Fruit fly (Drosophila melanogaster) whole organism, embryonic: Measurements from ENCODE around the gene Gem2.

Source experiments
- Bdp1 ChIP-seq: fragments of 200-800 bp; sonication (Bioruptor generic); optimal IDR thresholded peaks from 3 replicates; lab custom pipeline; 2016; ENCODE audit warnings: missing biosample characterization, missing genetic modification characterization
- Blimp-1 ChIP-seq: fragments of 200-800 bp; sonication (Bioruptor generic); optimal IDR thresholded peaks from 3 replicates; lab custom pipeline; 2018; ENCODE audit warnings: missing biosample characterization, missing genetic modification characterization, mild to moderate bottlenecking, moderate library complexity, missing genetic modification reagents
- CG10321 ChIP-seq: fragments of 200-800 bp; sonication (Bioruptor generic); IDR thresholded peaks from 2 replicates; pipeline ENCODE4 v1.3.6; 2022; ENCODE audit warnings: missing biosample characterization, missing genetic modification characterization
- CG10462 ChIP-seq: fragments of 200-800 bp; sonication (Bioruptor generic); optimal IDR thresholded peaks from 2 replicates; lab custom pipeline; 2016; ENCODE audit warnings: missing biosample characterization, missing genetic modification characterization
- CG10654 ChIP-seq: fragments of 200-800 bp; sonication (Bioruptor generic); optimal IDR thresholded peaks from 2 replicates; lab custom pipeline; 2016; ENCODE audit warnings: missing biosample characterization, missing genetic modification characterization
- CG11085 ChIP-seq: fragments of 200-800 bp; sonication (Bioruptor generic); IDR thresholded peaks from 2 replicates; pipeline ENCODE4 v1.3.6; 2022; ENCODE audit warnings: missing biosample characterization, missing genetic modification characterization
- CG11504 ChIP-seq: fragments of 200-800 bp; sonication (Bioruptor generic); optimal IDR thresholded peaks from 3 replicates; lab custom pipeline; 2019; ENCODE audit warnings: missing biosample characterization, mild to moderate bottlenecking, missing genetic modification characterization, moderate library complexity
- CG1233 ChIP-seq: fragments of 200-800 bp; sonication (Bioruptor generic); optimal IDR thresholded peaks from 4 replicates; lab custom pipeline; 2018; ENCODE audit warnings: missing biosample characterization, mild to moderate bottlenecking, missing genetic modification characterization
- CG14860 ChIP-seq: fragments of 200-800 bp; sonication (Bioruptor generic); IDR thresholded peaks from 3 replicates; pipeline ENCODE4 v1.3.6; 2022; ENCODE audit warnings: missing biosample characterization, missing genetic modification characterization; ENCODE audit not compliant: partially characterized antibody
- CG15514 ChIP-seq: fragments of 200-800 bp; sonication (Bioruptor generic); optimal IDR thresholded peaks from 3 replicates; lab custom pipeline; 2017; ENCODE audit warnings: missing biosample characterization, missing genetic modification characterization, mild to moderate bottlenecking, moderate library complexity, missing genetic modification reagents
- CG2875 ChIP-seq: fragments of 200-800 bp; sonication (Bioruptor generic); optimal IDR thresholded peaks from 2 replicates; lab custom pipeline; 2017; ENCODE audit warnings: missing biosample characterization, mild to moderate bottlenecking, missing genetic modification characterization, missing genetic modification reagents
- CG31224 ChIP-seq: fragments of 200-800 bp; sonication (Bioruptor generic); IDR thresholded peaks from 2 replicates; pipeline ENCODE4 v1.3.6; 2022; ENCODE audit warnings: missing biosample characterization, missing genetic modification characterization
- CG4360 ChIP-seq: fragments of 200-800 bp; sonication (Bioruptor generic); IDR thresholded peaks from 2 replicates; pipeline ENCODE4 v1.3.6; 2022; ENCODE audit warnings: missing biosample characterization, missing genetic modification characterization
- CG7839 ChIP-seq: fragments of 200-800 bp; sonication (Bioruptor generic); optimal IDR thresholded peaks from 3 replicates; lab custom pipeline; 2018; ENCODE audit warnings: missing biosample characterization, mild to moderate bottlenecking, missing genetic modification characterization, moderate library complexity
- CG8359 ChIP-seq: fragments of 200-800 bp; sonication (Bioruptor generic); optimal IDR thresholded peaks from 2 replicates; lab custom pipeline; 2017; ENCODE audit warnings: missing biosample characterization, mild to moderate bottlenecking, missing genetic modification characterization, borderline replicate concordance
- CG8924 ChIP-seq: fragments of 200-800 bp; optimal IDR thresholded peaks from 3 replicates; lab custom pipeline; 2019; ENCODE audit warnings: missing biosample characterization, mild to moderate bottlenecking, missing genetic modification characterization, moderate library complexity
- CG9437 ChIP-seq: fragments of 200-800 bp; sonication (Bioruptor generic); optimal IDR thresholded peaks from 2 replicates; lab custom pipeline; 2018; ENCODE audit warnings: missing biosample characterization, mild to moderate bottlenecking, missing genetic modification characterization
- Chrac-16 ChIP-seq: fragments of 200-800 bp; sonication (Bioruptor generic); optimal IDR thresholded peaks from 3 replicates; lab custom pipeline; 2016; ENCODE audit warnings: missing biosample characterization, missing genetic modification characterization
- CkIIα-i1 ChIP-seq: fragments of 200-800 bp; sonication (Bioruptor generic); IDR thresholded peaks from 2 replicates; pipeline ENCODE4 v1.3.6; 2022; ENCODE audit warnings: missing biosample characterization, missing genetic modification characterization
- CrebB ChIP-seq: fragments of 200-800 bp; sonication (Bioruptor generic); optimal IDR thresholded peaks from 3 replicates; lab custom pipeline; 2018; ENCODE audit warnings: missing biosample characterization, mild to moderate bottlenecking, missing genetic modification characterization
- D19A ChIP-seq: fragments of 200-800 bp; optimal IDR thresholded peaks from 3 replicates; lab custom pipeline; 2019; ENCODE audit warnings: missing biosample characterization, mild to moderate bottlenecking, missing genetic modification characterization, moderate library complexity
- Dip2 ChIP-seq: fragments of 200-800 bp; sonication (Bioruptor generic); IDR thresholded peaks from 2 replicates; pipeline ENCODE4 v1.3.6; 2022; ENCODE audit warnings: missing biosample characterization, missing genetic modification characterization
- Dp ChIP-seq: fragments of 200-800 bp; sonication (Bioruptor generic); optimal IDR thresholded peaks from 2 replicates; lab custom pipeline; 2018; ENCODE audit warnings: missing biosample characterization, mild to moderate bottlenecking, missing genetic modification characterization, moderate library complexity
- Drgx ChIP-seq: fragments of 200-800 bp; sonication (Bioruptor generic); IDR thresholded peaks from 2 replicates; pipeline ENCODE4 v1.3.6; 2022; ENCODE audit warnings: missing biosample characterization, missing genetic modification characterization
- Ets97D ChIP-seq: fragments of 200-800 bp; sonication (Bioruptor generic); optimal IDR thresholded peaks from 3 replicates; lab custom pipeline; 2016; ENCODE audit warnings: missing biosample characterization, missing genetic modification characterization
- HLH3B ChIP-seq: fragments of 200-800 bp; sonication (Bioruptor generic); IDR thresholded peaks from 2 replicates; pipeline ENCODE4 v1.3.6; 2022; ENCODE audit warnings: missing biosample characterization, missing genetic modification characterization
- Hey ChIP-seq: fragments of 200-800 bp; sonication (Bioruptor generic); optimal IDR thresholded peaks from 3 replicates; lab custom pipeline; 2018; ENCODE audit warnings: missing biosample characterization, mild to moderate bottlenecking, missing genetic modification characterization
- MTF-1 ChIP-seq: fragments of 200-800 bp; sonication (Bioruptor generic); optimal IDR thresholded peaks from 2 replicates; lab custom pipeline; 2018; ENCODE audit warnings: missing biosample characterization, mild to moderate bottlenecking, missing genetic modification characterization, borderline replicate concordance
- Side ChIP-seq: fragments of 200-800 bp; sonication (Bioruptor generic); optimal IDR thresholded peaks from 2 replicates; lab custom pipeline; 2016; ENCODE audit warnings: missing biosample characterization, missing genetic modification characterization
- Sox100B ChIP-seq: fragments of 200-800 bp; sonication (Bioruptor generic); optimal IDR thresholded peaks from 3 replicates; lab custom pipeline; 2018; ENCODE audit warnings: missing biosample characterization, mild to moderate bottlenecking, missing genetic modification characterization
- Sox102F ChIP-seq: fragments of 200-800 bp; sonication (Bioruptor generic); optimal IDR thresholded peaks from 2 replicates; lab custom pipeline; 2018; ENCODE audit warnings: missing biosample characterization, mild to moderate bottlenecking, missing genetic modification characterization, moderate library complexity
- Sry-δ ChIP-seq: fragments of 200-800 bp; sonication (Bioruptor generic); optimal IDR thresholded peaks from 2 replicates; lab custom pipeline; 2016; ENCODE audit warnings: missing biosample characterization, missing genetic modification characterization
- TFAM ChIP-seq: fragments of 200-800 bp; sonication (Bioruptor generic); optimal IDR thresholded peaks from 2 replicates; lab custom pipeline; 2017; ENCODE audit warnings: missing biosample characterization, missing genetic modification characterization, inconsistent platforms
- Trl ChIP-seq, 3 experiments: fragments of >200 bp in 2 of 3; fragments of 200-800 bp in 1 of 3; sonication (Bioruptor generic) in 1 of 3; optimal IDR thresholded peaks; 2 replicates in 1 of 3; 3 replicates in 2 of 3; lab custom pipeline; 2016 to 2017; ENCODE audit warnings: missing biosample characterization in 1 of 3, missing genetic modification characterization in 1 of 3
- bcd ChIP-seq: fragments of 200-800 bp; sonication (Bioruptor generic); optimal IDR thresholded peaks from 2 replicates; lab custom pipeline; 2017; ENCODE audit warnings: missing biosample characterization, mild to moderate bottlenecking, missing genetic modification characterization
- cg ChIP-seq: fragments of 200-800 bp; sonication (Bioruptor generic); optimal IDR thresholded peaks from 3 replicates; lab custom pipeline; 2019; ENCODE audit warnings: missing biosample characterization, mild to moderate bottlenecking, missing genetic modification characterization, moderate library complexity
- crol ChIP-seq: fragments of 200-800 bp; sonication (Bioruptor generic); IDR thresholded peaks from 2 replicates; pipeline ENCODE4 v1.3.6; 2022; ENCODE audit warnings: missing biosample characterization, missing genetic modification characterization
- dati ChIP-seq: fragments of 200-800 bp; sonication (Bioruptor generic); IDR thresholded peaks from 2 replicates; pipeline ENCODE4 v1.3.6; 2022; ENCODE audit warnings: missing biosample characterization, missing genetic modification characterization
- eve ChIP-seq, 2 experiments: fragments of >200 bp; optimal IDR thresholded peaks; 2 replicates each; lab custom pipeline; 2017; ENCODE audit warnings: missing biosample characterization in 2 of 2, missing genetic modification characterization in 2 of 2
- gcm ChIP-seq: fragments of 200-800 bp; sonication (Bioruptor generic); optimal IDR thresholded peaks from 2 replicates; lab custom pipeline; 2019; ENCODE audit warnings: missing biosample characterization, mild to moderate bottlenecking, missing genetic modification characterization, moderate library complexity
- ind ChIP-seq: fragments of 200-800 bp; sonication (Bioruptor generic); optimal IDR thresholded peaks from 3 replicates; lab custom pipeline; 2016; ENCODE audit warnings: missing biosample characterization, missing genetic modification characterization
- nom ChIP-seq: fragments of 200-800 bp; sonication (Bioruptor generic); optimal IDR thresholded peaks from 2 replicates; lab custom pipeline; 2017; ENCODE audit warnings: missing biosample characterization, missing genetic modification characterization, mild to moderate bottlenecking, moderate library complexity, missing genetic modification reagents
- pnt ChIP-seq: fragments of 200-800 bp; sonication (Bioruptor generic); optimal IDR thresholded peaks from 3 replicates; lab custom pipeline; 2016; ENCODE audit warnings: missing biosample characterization, missing genetic modification characterization
- pros ChIP-seq: fragments of 200-800 bp; sonication (Bioruptor generic); optimal IDR thresholded peaks from 3 replicates; lab custom pipeline; 2019; ENCODE audit warnings: missing biosample characterization, mild to moderate bottlenecking, missing genetic modification characterization, moderate library complexity
- row ChIP-seq: fragments of 200-800 bp; sonication (Bioruptor generic); IDR thresholded peaks from 3 replicates; pipeline ENCODE4 v1.3.6; 2022; ENCODE audit warnings: missing biosample characterization, missing genetic modification characterization
- sd ChIP-seq: fragments of 200-800 bp; sonication (Bioruptor generic); optimal IDR thresholded peaks from 3 replicates; lab custom pipeline; 2018; ENCODE audit warnings: missing biosample characterization, mild to moderate bottlenecking, missing genetic modification characterization, moderate library complexity
- slou ChIP-seq: fragments of 200-800 bp; sonication (Bioruptor generic); optimal IDR thresholded peaks from 3 replicates; lab custom pipeline; 2016; ENCODE audit warnings: missing biosample characterization, missing genetic modification characterization
- tin ChIP-seq: fragments of 200-800 bp; sonication (Bioruptor generic); optimal IDR thresholded peaks from 3 replicates; lab custom pipeline; 2016; ENCODE audit warnings: missing biosample characterization, missing genetic modification characterization
- usp ChIP-seq: fragments of >200 bp; optimal IDR thresholded peaks from 2 replicates; lab custom pipeline; 2017; ENCODE audit warnings: missing biosample characterization, missing genetic modification characterization
- zfh2 ChIP-seq: fragments of 200-800 bp; sonication (Bioruptor generic); optimal IDR thresholded peaks from 2 replicates; lab custom pipeline; 2016; ENCODE audit warnings: missing biosample characterization, missing genetic modification characterization

The Gem2 gene

DNA sequence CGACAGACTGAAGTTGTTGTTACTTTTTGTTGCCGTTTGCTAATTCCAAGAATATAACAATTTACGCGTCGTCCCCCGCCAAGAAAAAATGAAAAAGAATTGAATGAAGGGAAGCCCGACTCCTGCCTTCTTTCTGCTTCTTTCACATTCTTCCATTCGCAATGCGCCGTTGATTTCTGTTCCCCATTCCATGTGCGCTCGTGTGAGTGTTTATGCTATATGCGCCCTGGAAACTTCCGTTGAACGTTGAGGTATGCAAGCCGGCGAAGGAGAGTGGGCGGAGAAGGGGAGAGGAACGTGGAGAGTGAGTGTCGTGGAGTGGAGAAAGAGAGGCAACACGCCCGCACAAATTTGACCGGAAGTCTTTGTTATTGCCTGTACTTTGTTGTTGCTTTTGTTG is 21.1 kb downstream of the Gem2 start (continued):
- TF ChIP-seq crol (GFP tag; lab: Robert Waterston, UW) (peak; percentile 86), zfh2 (no peak), CG7839 (tag; lab: Kevin White, UChicago) (no peak), nom (GFP tag; lab: Kevin White, UChicago) (peak; percentile 6), pros (GFP tag; lab: Kevin White, UChicago) (peak; percentile 1), CG10654 (no peak), Trl (optimal IDR thresholded peaks at IDR 0.05; lab: Kevin White, UChicago) (peak; percentile 11 to 38), Trl (GFP tag; optimal IDR thresholded peaks at IDR 0.05; lab: Kevin White, UChicago) (no peak), dati (GFP tag; lab: Robert Waterston, UW) (no peak), sd (tag; lab: Kevin White, UChicago) (peak; percentile 81), CG4360 (GFP tag; lab: Robert Waterston, UW) (0 out of 2 replicates have a peak, but pooled peaks have one; percentile 24), gcm (GFP tag; lab: Kevin White, UChicago) (peak; percentile 63), cg (GFP tag; lab: Kevin White, UChicago) (peak; percentile 18)
- TF ChIP-seq, all 482 proteins: peak for 15

DNA sequence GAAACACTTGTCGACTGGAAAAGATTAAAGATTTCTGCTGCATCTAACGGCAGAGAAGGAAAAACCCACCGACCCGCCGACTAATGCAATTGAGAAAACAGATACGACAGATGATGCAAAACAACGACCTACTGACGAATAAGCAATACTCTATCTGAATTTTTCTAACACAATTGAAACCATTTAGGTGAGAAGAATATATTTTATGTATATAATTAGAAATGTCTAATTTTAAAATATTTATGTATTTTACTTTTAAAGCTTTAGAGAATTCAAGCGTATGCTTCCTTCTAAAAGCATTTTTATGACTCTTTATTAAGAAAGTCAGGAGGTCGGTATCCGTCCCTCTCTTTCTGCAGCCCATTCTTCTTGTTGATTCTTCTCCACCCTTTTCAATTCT is 21.7 kb downstream of the Gem2 start:
- TF ChIP-seq CG8924 (no peak), Sry-δ (GFP tag; lab: Kevin White, UChicago) (no peak), Blimp-1 (peak; percentile 3), CG14860 (GFP tag; lab: Robert Waterston, UW) (no peak), Ets97D (no peak), usp (no peak), CG2875 (GFP tag; lab: Kevin White, UChicago) (no peak), CG11085 (no peak), CkIIα-i1 (GFP tag; lab: Robert Waterston, UW) (no peak), eve (GFP tag; optimal IDR thresholded peaks at IDR 0.05; lab: Kevin White, UChicago) (no peak), tin (GFP tag; lab: Kevin White, UChicago) (no peak), TFAM (GFP tag; lab: Kevin White, UChicago) (no peak), CrebB (tag; lab: Kevin White, UChicago) (no peak), Bdp1 (GFP tag; lab: Kevin White, UChicago) (no peak), CG15514 (GFP tag; lab: Kevin White, UChicago) (no peak), CG10462 (GFP tag; lab: Kevin White, UChicago) (no peak), Sox100B (no peak), bcd (GFP tag; lab: Kevin White, UChicago) (no peak), Dp (GFP tag; lab: Kevin White, UChicago) (no peak), ind (GFP tag; lab: Kevin White, UChicago) (no peak), row (0 out of 3 replicates have a peak, but pooled peaks have one; percentile 24), Dip2 (GFP tag; lab: Robert Waterston, UW) (no peak), Drgx (GFP tag; lab: Robert Waterston, UW) (peak; percentile 60), Side (no peak), HLH3B (GFP tag; lab: Robert Waterston, UW) (no peak), CG10321 (GFP tag; lab: Robert Waterston, UW) (no peak), CG9437 (no peak), Sox102F (GFP tag; lab: Kevin White, UChicago) (peak; percentile 20), CG11504 (tag; lab: Kevin White, UChicago) (peak; percentile 3), CG8359 (no peak), Chrac-16 (GFP tag; lab: Kevin White, UChicago) (no peak), slou (GFP tag; lab: Kevin White, UChicago) (no peak), D19A (tag; lab: Kevin White, UChicago) (peak; percentile 92), CG31224 (GFP tag; lab: Robert Waterston, UW) (no peak), MTF-1 (no peak), Hey (no peak), CG7839 (tag; lab: Kevin White, UChicago) (no peak), pnt (GFP tag; lab: Kevin White, UChicago) (no peak), CG1233 (GFP tag; lab: Kevin White, UChicago) (no peak)
